Fruit fly (Drosophila melanogaster) whole organism, embryonic: ENCODE data around the gene CG11679.

ENCODE experiments used
- CG1832 ChIP-seq: fragments of 200-800 bp; sonication (Bioruptor generic); optimal IDR thresholded peaks from 2 replicates; lab custom pipeline; 2017; ENCODE audit warnings: missing biosample characterization, mild to moderate bottlenecking, missing genetic modification characterization, inconsistent platforms
- CG30403 ChIP-seq: fragments of 200-800 bp; sonication (Bioruptor generic); optimal IDR thresholded peaks from 3 replicates; lab custom pipeline; 2016; ENCODE audit warnings: missing biosample characterization, missing genetic modification characterization
- CG32767 ChIP-seq: fragments of 200-800 bp; sonication (Bioruptor generic); IDR thresholded peaks from 2 replicates; pipeline ENCODE4 v1.3.6; 2022; ENCODE audit warnings: missing biosample characterization, missing genetic modification characterization
- CG33557 ChIP-seq: fragments of 200-800 bp; sonication (Bioruptor generic); optimal IDR thresholded peaks from 2 replicates; lab custom pipeline; 2019; ENCODE audit warnings: missing biosample characterization, mild to moderate bottlenecking, missing genetic modification characterization, moderate library complexity
- CG8478 ChIP-seq: fragments of >200 bp; optimal IDR thresholded peaks from 2 replicates; lab custom pipeline; 2018
- bcd ChIP-seq: fragments of 200-800 bp; sonication (Bioruptor generic); optimal IDR thresholded peaks from 2 replicates; lab custom pipeline; 2017; ENCODE audit warnings: missing biosample characterization, mild to moderate bottlenecking, missing genetic modification characterization
- gro ChIP-seq: fragments of 200-800 bp; sonication (Bioruptor generic); optimal IDR thresholded peaks from 2 replicates; lab custom pipeline; 2016; ENCODE audit warnings: missing biosample characterization, missing genetic modification characterization
- lov ChIP-seq, 2 experiments: fragments of 200-800 bp in 1 of 2; fragments of >200 bp in 1 of 2; sonication (Bioruptor generic) in 1 of 2; IDR thresholded peaks in 1 of 2; optimal IDR thresholded peaks in 1 of 2; 2 replicates in 1 of 2; 3 replicates in 1 of 2; pipeline versions ENCODE4 v1.3.6 to Lab custom; 2017 to 2022; ENCODE audit warnings: missing biosample characterization in 1 of 2, missing genetic modification characterization in 1 of 2
- sima ChIP-seq: fragments of 200-800 bp; sonication (Bioruptor generic); optimal IDR thresholded peaks from 2 replicates; lab custom pipeline; 2016; ENCODE audit warnings: missing biosample characterization, missing genetic modification characterization
- tna ChIP-seq: fragments of 200-800 bp; sonication (Bioruptor generic); IDR thresholded peaks from 2 replicates; pipeline ENCODE4 v1.3.6; 2022; ENCODE audit warnings: missing biosample characterization, missing genetic modification characterization; ENCODE audit not compliant: partially characterized antibody

DNA sequence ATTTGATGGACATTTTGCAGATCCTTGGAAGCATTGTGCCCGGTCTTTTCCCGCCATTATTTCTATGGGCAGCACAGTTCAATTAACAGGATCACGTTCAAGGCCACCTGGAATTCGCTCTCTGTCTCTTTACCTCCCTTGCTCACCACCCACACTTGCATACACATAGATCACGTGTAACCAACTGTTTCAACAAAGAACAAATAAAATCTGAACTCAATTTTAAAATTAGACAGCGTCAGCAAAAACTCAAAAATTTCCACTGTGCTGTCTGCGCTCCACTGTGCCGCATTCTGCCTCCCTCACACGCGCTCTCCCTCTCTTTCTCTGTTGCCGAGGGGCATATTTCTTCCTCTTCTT, 29.1 kb downstream of the CG11679 start:
- TF ChIP-seq tna (GFP tag; lab: Robert Waterston, UW) (no peak), gro (GFP tag; lab: Kevin White, UChicago) (no peak), sima (GFP tag; lab: Kevin White, UChicago) (no peak), CG32767 (no peak), CG8478 (lab: Kevin White, UChicago) (no peak), CG30403 (GFP tag; lab: Kevin White, UChicago) (no peak), CG1832 (GFP tag; lab: Kevin White, UChicago) (peak; percentile 84), bcd (GFP tag; lab: Kevin White, UChicago) (peak; percentile 19), CG33557 (GFP tag; lab: Kevin White, UChicago) (no peak), lov (optimal IDR thresholded peaks at IDR 0.05; lab: Kevin White, UChicago) (no peak), lov (GFP tag; IDR thresholded peaks at IDR 0.05; lab: Robert Waterston, UW) (no peak)
